Worm (Caenorhabditis elegans): ENCODE data around the gene sax-1.

The sax-1 gene

ce11 chrX:3628016-3628415 lies 21.9 kb downstream of the sax-1 start, which contains the start of gene vep-2:
TSS of gene vep-2 (plus strand) at chrX:3628316.
- TF ChIP-seq nhr-12 (tag; optimal IDR thresholded peaks at IDR 0.05): no peak
- TF ChIP-seq hlh-1 (tag; optimal IDR thresholded peaks at IDR 0.05): no peak

ce11 chrX:3625599-3625998 lies 24.4 kb downstream of the sax-1 start:
- TF ChIP-seq nhr-237 (tag; optimal IDR thresholded peaks at IDR 0.05) (no peak), mab-5 (tag; optimal IDR thresholded peaks at IDR 0.05) (no peak), cnd-1 (tag; optimal IDR thresholded peaks at IDR 0.05) (no peak), tbx-8 (GFP tag; optimal IDR thresholded peaks at IDR 0.05) (no peak), nhr-76 (tag; optimal IDR thresholded peaks at IDR 0.05) (no peak)

ce11 chrX:3623162-3623561 lies 26.8 kb downstream of the sax-1 start, which contains the start of gene C18B2.2:
TSS of gene C18B2.2 (plus strand) at chrX:3623462.
- no peak for TF ChIP-seq ceh-39 (tag; optimal IDR thresholded peaks at IDR 0.05)
- TF ChIP-seq ceh-43 (GFP tag; optimal IDR thresholded peaks at IDR 0.05): no peak
- TF ChIP-seq nhr-12 (tag; optimal IDR thresholded peaks at IDR 0.05): no peak
- TF ChIP-seq drap-1 (GFP tag; optimal IDR thresholded peaks at IDR 0.05): no peak
- TF ChIP-seq nhr-28 (tag; optimal IDR thresholded peaks at IDR 0.05): no peak
- no peak for TF ChIP-seq lin-13 (tag; optimal IDR thresholded peaks at IDR 0.05)
- no peak for TF ChIP-seq ces-1 (GFP tag; optimal IDR thresholded peaks at IDR 0.05)
- no peak for TF ChIP-seq mep-1 (tag; optimal IDR thresholded peaks at IDR 0.05)
- no peak for TF ChIP-seq unc-120 (tag; optimal IDR thresholded peaks at IDR 0.05; ENCODE audit: poor library complexity, severe bottlenecking)

- TF ChIP-seq mls-2 (tag; optimal IDR thresholded peaks at IDR 0.05): no peak
- TF ChIP-seq ces-1 (GFP tag; optimal IDR thresholded peaks at IDR 0.05): peak; percentile 92
- no peak for TF ChIP-seq elt-1 (tag; optimal IDR thresholded peaks at IDR 0.05; ENCODE audit: borderline replicate concordance, insufficient read depth)
- no peak for TF ChIP-seq bed-3 (GFP tag; optimal IDR thresholded peaks at IDR 0.05)
- TF ChIP-seq ceh-43 (GFP tag; optimal IDR thresholded peaks at IDR 0.05): no peak
Observed at ce11 chrX:3618842-3619241, 31.1 kb downstream of the sax-1 start.

DNA sequence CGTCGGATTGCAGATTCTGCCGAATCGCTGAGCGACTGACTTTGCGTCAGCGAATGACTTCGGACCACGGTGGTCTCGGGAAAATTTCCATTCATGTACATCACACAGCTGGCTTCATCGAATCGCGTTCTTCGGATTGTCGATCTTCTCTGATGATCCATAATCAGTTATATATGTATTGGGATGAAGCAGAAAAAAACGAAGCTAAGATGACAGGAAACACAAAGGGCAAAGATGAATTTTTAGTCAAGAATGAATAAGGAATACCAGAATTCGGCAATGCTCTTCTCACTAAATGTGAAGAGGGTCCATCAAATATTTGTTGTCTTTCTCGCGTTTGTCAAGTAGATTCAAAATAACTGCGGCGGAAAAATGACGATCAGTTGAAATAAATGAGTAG lies 32.7 kb downstream of the sax-1 start, which contains the start of gene del-9:
Gene del-9, minus strand, starts transcription at position 101 of the 400 bp plus-strand sequence.
- TF ChIP-seq nhr-76 (tag; optimal IDR thresholded peaks at IDR 0.05) (no peak), elt-1 (tag; optimal IDR thresholded peaks at IDR 0.05; ENCODE audit: borderline replicate concordance, insufficient read depth) (no peak), unc-39 (tag; optimal IDR thresholded peaks at IDR 0.05) (no peak), mls-2 (tag; optimal IDR thresholded peaks at IDR 0.05) (no peak), nhr-28 (tag; optimal IDR thresholded peaks at IDR 0.05) (no peak), blmp-1 (tag; optimal IDR thresholded peaks at IDR 0.05) (no peak), nhr-12 (tag; optimal IDR thresholded peaks at IDR 0.05) (no peak), ham-2 (GFP tag; optimal IDR thresholded peaks at IDR 0.05) (no peak), ceh-83 (GFP tag; optimal IDR thresholded peaks at IDR 0.05) (no peak), nhr-2 (tag; optimal IDR thresholded peaks at IDR 0.05) (no peak), mep-1 (tag; optimal IDR thresholded peaks at IDR 0.05) (no peak), lsy-2 (tag; optimal IDR thresholded peaks at IDR 0.05) (no peak), cnd-1 (tag; optimal IDR thresholded peaks at IDR 0.05) (no peak), ceh-39 (tag; optimal IDR thresholded peaks at IDR 0.05) (no peak)

ce11 chrX:3613665-3614064 lies 36.3 kb downstream of the sax-1 start:
- TF ChIP-seq sem-2 (GFP tag; optimal IDR thresholded peaks at IDR 0.05) (no peak), hlh-1 (tag; optimal IDR thresholded peaks at IDR 0.05) (no peak), bed-3 (GFP tag; optimal IDR thresholded peaks at IDR 0.05) (no peak), lin-13 (tag; optimal IDR thresholded peaks at IDR 0.05) (no peak), snpc-4 (tag; optimal IDR thresholded peaks at IDR 0.05) (no peak), mls-2 (tag; optimal IDR thresholded peaks at IDR 0.05) (no peak), nhr-76 (tag; optimal IDR thresholded peaks at IDR 0.05) (no peak), ztf-11 (tag; optimal IDR thresholded peaks at IDR 0.05) (no peak), unc-39 (tag; optimal IDR thresholded peaks at IDR 0.05) (no peak)

DNA sequence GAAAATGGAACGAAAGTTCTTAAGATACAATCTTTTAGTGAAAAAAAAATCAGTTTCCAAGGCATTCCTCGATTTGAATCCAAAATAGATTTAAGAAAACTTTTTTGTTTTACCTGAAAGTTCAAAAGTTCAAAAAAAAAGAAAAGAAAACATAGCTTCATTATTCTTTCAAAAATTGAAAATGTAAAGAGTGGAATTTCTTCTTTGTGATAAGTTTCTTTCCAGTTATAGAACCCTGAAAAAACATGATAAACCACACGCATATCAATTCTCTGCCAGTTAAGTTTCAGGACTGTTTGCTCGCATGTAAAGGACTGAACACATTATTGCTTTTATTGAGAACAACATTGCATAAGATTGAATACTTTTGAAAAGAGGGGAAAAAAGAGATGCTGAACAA lies 38.2 kb downstream of the sax-1 start:
- no peak for TF ChIP-seq mep-1 (tag; optimal IDR thresholded peaks at IDR 0.05)
- TF ChIP-seq flh-1 (GFP tag; optimal IDR thresholded peaks at IDR 0.05): no peak
- no peak for TF ChIP-seq lin-32 (GFP tag; optimal IDR thresholded peaks at IDR 0.05)
- TF ChIP-seq ham-2 (GFP tag; optimal IDR thresholded peaks at IDR 0.05): no peak
- TF ChIP-seq mab-5 (tag; optimal IDR thresholded peaks at IDR 0.05): no peak
- TF ChIP-seq nhr-237 (tag; optimal IDR thresholded peaks at IDR 0.05): no peak
- TF ChIP-seq zip-8 (tag; optimal IDR thresholded peaks at IDR 0.05): no peak
- no peak for TF ChIP-seq unc-120 (tag; optimal IDR thresholded peaks at IDR 0.05; ENCODE audit: poor library complexity, severe bottlenecking)
- TF ChIP-seq M03D4.4 (tag; optimal IDR thresholded peaks at IDR 0.05): no peak
- no peak for TF ChIP-seq ztf-11 (tag; optimal IDR thresholded peaks at IDR 0.05)
- TF ChIP-seq ceh-83 (GFP tag; optimal IDR thresholded peaks at IDR 0.05): no peak
- TF ChIP-seq elt-3 (tag; optimal IDR thresholded peaks at IDR 0.05): no peak
- no peak for TF ChIP-seq ceh-39 (tag; optimal IDR thresholded peaks at IDR 0.05)
- no peak for TF ChIP-seq sptf-1 (tag; optimal IDR thresholded peaks at IDR 0.05)
- TF ChIP-seq cnd-1 (tag; optimal IDR thresholded peaks at IDR 0.05): no peak
- TF ChIP-seq ces-1 (GFP tag; optimal IDR thresholded peaks at IDR 0.05): no peak
- no peak for TF ChIP-seq lsy-2 (tag; optimal IDR thresholded peaks at IDR 0.05)
- TF ChIP-seq hlh-1 (tag; optimal IDR thresholded peaks at IDR 0.05): no peak
- TF ChIP-seq tbx-8 (GFP tag; optimal IDR thresholded peaks at IDR 0.05): no peak

Measured in whole organism, mixed stage, embryonic.